Fruit fly (Drosophila melanogaster): ENCODE results near the gene Dop1R1.

Dop1R1 gene

DNA sequence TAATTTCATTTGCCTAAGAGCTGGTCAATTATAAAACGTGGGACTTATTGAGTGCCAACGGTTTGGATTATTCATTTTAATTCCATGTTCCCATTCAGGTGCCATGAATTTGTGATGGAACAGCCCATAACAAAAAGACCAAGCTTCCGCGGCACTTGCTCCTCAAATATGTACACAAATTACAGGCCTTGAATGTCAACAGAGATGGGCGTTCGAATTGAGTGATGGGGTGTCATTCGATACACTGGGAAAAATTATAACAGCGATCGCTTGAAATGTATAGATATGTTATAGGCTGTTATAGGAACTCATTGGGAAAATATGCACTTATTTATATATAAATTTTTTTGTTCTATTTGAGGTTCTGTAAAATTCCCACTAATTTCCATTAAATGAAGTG, 98.5 kb downstream of the Dop1R1 start (continued):
- TF ChIP-seq Hr78 (GFP tag; optimal IDR thresholded peaks at IDR 0.05) (peak in 1 of 2 experiments; percentile 18), Dfd (GFP tag; optimal IDR thresholded peaks at IDR 0.05) (no peak), CG10654 (GFP tag; optimal IDR thresholded peaks at IDR 0.05) (no peak), lilli (GFP tag; optimal IDR thresholded peaks at IDR 0.05) (no peak), GATAe (GFP tag; conservative IDR thresholded peaks at IDR 0.05) (no peak), CG15696 (tag; optimal IDR thresholded peaks at IDR 0.05) (no peak), Bdp1 (GFP tag; optimal IDR thresholded peaks at IDR 0.05) (no peak), oc (tag; optimal IDR thresholded peaks at IDR 0.05) (no peak), dan (GFP tag; IDR thresholded peaks at IDR 0.05) (no peak), dmrt99B (tag; optimal IDR thresholded peaks at IDR 0.05) (peak; percentile 21), CG16815 (GFP tag; optimal IDR thresholded peaks at IDR 0.05) (no peak), br (optimal IDR thresholded peaks at IDR 0.05) (no peak)
